Fruit fly (Drosophila melanogaster): ENCODE measurements around the gene Hsp26.

The Hsp26 gene

dm6 chr3L:9420054-9420818 is 43.0 kb upstream of the Hsp26 start (continued):
- TF ChIP-seq CG3163 (GFP tag; optimal IDR thresholded peaks at IDR 0.05) (no peak), mam (GFP tag; optimal IDR thresholded peaks at IDR 0.05) (no peak), CG10147 (GFP tag; optimal IDR thresholded peaks at IDR 0.05) (peak; percentile 49), dm (GFP tag; optimal IDR thresholded peaks at IDR 0.05) (no peak), CG17361 (GFP tag; IDR thresholded peaks at IDR 0.05) (0 out of 3 replicates have a peak, but pooled peaks have one; percentile 26), eyg (GFP tag; optimal IDR thresholded peaks at IDR 0.05) (no peak), ems (GFP tag; optimal IDR thresholded peaks at IDR 0.05) (no peak), pan (optimal IDR thresholded peaks at IDR 0.05) (no peak), pan (GFP tag; optimal IDR thresholded peaks at IDR 0.05 in 1 of 2, IDR thresholded peaks at IDR 0.05 in 1 of 2) (peak in 1 of 2 experiments; percentile 63), stwl (tag; optimal IDR thresholded peaks at IDR 0.05) (no peak), tio (GFP tag; optimal IDR thresholded peaks at IDR 0.05) (no peak), Hmx (GFP tag; optimal IDR thresholded peaks at IDR 0.05) (no peak), CG1233 (GFP tag; optimal IDR thresholded peaks at IDR 0.05) (peak; percentile 12), sima (GFP tag; optimal IDR thresholded peaks at IDR 0.05) (no peak), scrt (GFP tag; optimal IDR thresholded peaks at IDR 0.05) (peak; percentile 4), CG17359 (tag; optimal IDR thresholded peaks at IDR 0.05) (peak; percentile 66), Jarid2 (GFP tag; optimal IDR thresholded peaks at IDR 0.05) (no peak), MBD-R2 (GFP tag; IDR thresholded peaks at IDR 0.05) (no peak), CG3281 (GFP tag; optimal IDR thresholded peaks at IDR 0.05) (peak; percentile 25), H15 (GFP tag; IDR thresholded peaks at IDR 0.05) (peak; percentile 37; the same call in 1 of the 3 replicates), CG9932 (GFP tag; IDR thresholded peaks at IDR 0.05) (no peak), grn (GFP tag; optimal IDR thresholded peaks at IDR 0.05) (no peak), chm (GFP tag; IDR thresholded peaks at IDR 0.05) (no peak), fd3F (GFP tag; optimal IDR thresholded peaks at IDR 0.05) (peak; percentile 21), CG4820 (GFP tag; optimal IDR thresholded peaks at IDR 0.05) (no peak), lmd (GFP tag; IDR thresholded peaks at IDR 0.05) (peak; percentile 41; the same call in 1 of the 2 replicates), CG9215 (GFP tag; IDR thresholded peaks at IDR 0.05) (no peak), CG30431 (GFP tag; optimal IDR thresholded peaks at IDR 0.05) (no peak), Xrp1 (GFP tag; IDR thresholded peaks at IDR 0.05) (peak; percentile 63; the same call in 1 of the 2 replicates), CG7556 (GFP tag; optimal IDR thresholded peaks at IDR 0.05) (peak; percentile 62), Doc3 (GFP tag; IDR thresholded peaks at IDR 0.05; ENCODE audit: partially characterized antibody) (no peak), CG4282 (GFP tag; optimal IDR thresholded peaks at IDR 0.05) (no peak), Meics (GFP tag; optimal IDR thresholded peaks at IDR 0.05) (peak; percentile 30), Stat92E (GFP tag; optimal IDR thresholded peaks at IDR 0.05) (no peak), H2.0 (GFP tag; IDR thresholded peaks at IDR 0.05) (0 out of 2 replicates have a peak, but pooled peaks have one; percentile 24), pho (GFP tag; optimal IDR thresholded peaks at IDR 0.05) (no peak), en (GFP tag; optimal IDR thresholded peaks at IDR 0.05) (peak; percentile 3), GATAe (GFP tag; conservative IDR thresholded peaks at IDR 0.05) (no peak), Gsc (GFP tag; IDR thresholded peaks at IDR 0.05) (0 out of 2 replicates have a peak, but pooled peaks have one; percentile 32), CG4424 (GFP tag; optimal IDR thresholded peaks at IDR 0.05) (peak; percentile 51), Bteb2 (GFP tag; optimal IDR thresholded peaks at IDR 0.05) (peak; percentile 16), Hr39 (optimal IDR thresholded peaks at IDR 0.05) (no peak), Oaz (GFP tag; IDR thresholded peaks at IDR 0.05) (no peak), CG1024 (GFP tag; IDR thresholded peaks at IDR 0.05) (peak; percentile 26; the same call in 1 of the 2 replicates), dati (GFP tag; IDR thresholded peaks at IDR 0.05) (no peak), inv (GFP tag; IDR thresholded peaks at IDR 0.05; ENCODE audit: partially characterized antibody) (no peak), otp (GFP tag; IDR thresholded peaks at IDR 0.05) (no peak), CG15696 (tag; optimal IDR thresholded peaks at IDR 0.05) (no peak), Ravus (GFP tag; IDR thresholded peaks at IDR 0.05) (no peak), Hmr (GFP tag; optimal IDR thresholded peaks at IDR 0.05) (peak; percentile 9), stc (GFP tag; IDR thresholded peaks at IDR 0.05) (peak; percentile 54; the same call in 1 of the 2 replicates)
